Worm (Caenorhabditis elegans): ENCODE measurements around the gene B0281.1.
A peak's percentile ranks its signal among the peaks of the same experiment; 100 is the strongest.

The B0281.1 gene

DNA sequence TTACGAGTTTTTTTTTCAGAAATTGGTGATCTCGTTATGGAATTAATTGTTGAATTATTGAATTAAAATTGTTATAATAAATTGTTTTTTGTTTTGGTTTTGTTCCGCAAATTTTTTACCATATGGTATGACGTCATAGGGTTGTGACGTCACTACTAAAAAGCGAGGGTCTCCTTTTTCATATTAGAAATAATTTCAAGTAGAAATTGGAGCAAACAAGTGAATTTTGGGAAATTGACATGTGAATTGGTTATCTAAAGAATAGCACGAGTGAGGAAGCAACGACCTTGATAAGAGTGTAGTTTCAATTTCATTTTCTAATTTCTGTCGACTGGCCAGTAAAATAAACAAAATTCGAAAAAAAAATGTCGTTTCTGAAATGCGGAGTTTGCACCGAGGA, 22.7 kb downstream of the B0281.1 start, which contains the start of gene F43C11.7 (continued):
- no peak for TF ChIP-seq daf-8 (GFP tag; IDR thresholded peaks at IDR 0.05)
- no peak for TF ChIP-seq ceh-32 (tag; optimal IDR thresholded peaks at IDR 0.05; ENCODE audit: poor library complexity)
- no peak for TF ChIP-seq pha-4 (GFP tag; IDR thresholded peaks at IDR 0.05)
- no peak for TF ChIP-seq pha-4 (tag; optimal IDR thresholded peaks at IDR 0.05)
- TF ChIP-seq dve-1 (tag; optimal IDR thresholded peaks at IDR 0.05; ENCODE audit: insufficient read depth) = peak; percentile 56
- peak; percentile 52 for TF ChIP-seq hlh-30 (tag; optimal IDR thresholded peaks at IDR 0.05; ENCODE audit: insufficient read depth)
- TF ChIP-seq dmd-6 (GFP tag; IDR thresholded peaks at IDR 0.05) = peak; percentile 71
- peak in 1 of 2 experiments; percentile 35 for TF ChIP-seq mdl-1 (tag; optimal IDR thresholded peaks at IDR 0.05)
- TF ChIP-seq nhr-28 (tag; optimal IDR thresholded peaks at IDR 0.05) = peak; percentile 82
- no peak for TF ChIP-seq lin-1 (GFP tag; IDR thresholded peaks at IDR 0.05)
- TF ChIP-seq ceh-62 (tag; optimal IDR thresholded peaks at IDR 0.05) = no peak
- TF ChIP-seq unc-62 (GFP tag; optimal IDR thresholded peaks at IDR 0.05 in 1 of 2) = no peak
- no peak for TF ChIP-seq unc-62 (tag; optimal IDR thresholded peaks at IDR 0.05)
- TF ChIP-seq lir-3 (tag; optimal IDR thresholded peaks at IDR 0.05) = no peak

- TF ChIP-seq duxl-1 (tag; optimal IDR thresholded peaks at IDR 0.05; ENCODE audit: poor library complexity) (no peak), unc-62 (GFP tag; optimal IDR thresholded peaks at IDR 0.05 in 1 of 2) (peak in 1 of 2 experiments; percentile 19), unc-62 (tag; optimal IDR thresholded peaks at IDR 0.05) (no peak)
Observed at ce11 chrII:2336177-2336576, 23.3 kb downstream of the B0281.1 start.

- TF ChIP-seq daf-19 (GFP tag; conservative IDR thresholded peaks at IDR 0.05) (no peak), nhr-10 (tag; optimal IDR thresholded peaks at IDR 0.05) (no peak), daf-16 (GFP tag; optimal IDR thresholded peaks at IDR 0.05) (no peak), daf-16 (tag; optimal IDR thresholded peaks at IDR 0.05) (peak; percentile 17), hlh-30 (tag; optimal IDR thresholded peaks at IDR 0.05; ENCODE audit: insufficient read depth) (peak; percentile 22), daf-8 (GFP tag; IDR thresholded peaks at IDR 0.05) (no peak), hmg-1.1 (GFP tag; IDR thresholded peaks at IDR 0.05) (0 out of 2 replicates have a peak, but pooled peaks have one; percentile 23), cey-2 (tag; optimal IDR thresholded peaks at IDR 0.05; ENCODE audit: borderline replicate concordance, insufficient read depth) (no peak), tag-97 (GFP tag; IDR thresholded peaks at IDR 0.05) (no peak), spr-1 (tag; optimal IDR thresholded peaks at IDR 0.05) (no peak), zfp-3 (GFP tag; conservative IDR thresholded peaks at IDR 0.05) (no peak), R02D3.7 (tag; optimal IDR thresholded peaks at IDR 0.05) (peak; percentile 23), mes-2 (tag; optimal IDR thresholded peaks at IDR 0.05; ENCODE audit: poor library complexity, severe bottlenecking) (peak; percentile 12), saeg-2 (GFP tag; IDR thresholded peaks at IDR 0.05) (no peak), lin-39 (tag; optimal IDR thresholded peaks at IDR 0.05) (no peak), T26A8.4 (GFP tag; IDR thresholded peaks at IDR 0.05) (no peak; the same call in 1 of the 2 replicates), dve-1 (tag; optimal IDR thresholded peaks at IDR 0.05; ENCODE audit: insufficient read depth) (no peak), unc-39 (tag; optimal IDR thresholded peaks at IDR 0.05) (no peak), tra-1 (GFP tag; IDR thresholded peaks at IDR 0.05) (no peak), vab-7 (GFP tag; IDR thresholded peaks at IDR 0.05) (no peak), lsy-2 (tag; optimal IDR thresholded peaks at IDR 0.05) (peak in 1 of 2 experiments; percentile 38), aha-1 (tag) (peak; percentile 76)
Observed at ce11 chrII:2340974-2341373, 28.1 kb downstream of the B0281.1 start.

DNA sequence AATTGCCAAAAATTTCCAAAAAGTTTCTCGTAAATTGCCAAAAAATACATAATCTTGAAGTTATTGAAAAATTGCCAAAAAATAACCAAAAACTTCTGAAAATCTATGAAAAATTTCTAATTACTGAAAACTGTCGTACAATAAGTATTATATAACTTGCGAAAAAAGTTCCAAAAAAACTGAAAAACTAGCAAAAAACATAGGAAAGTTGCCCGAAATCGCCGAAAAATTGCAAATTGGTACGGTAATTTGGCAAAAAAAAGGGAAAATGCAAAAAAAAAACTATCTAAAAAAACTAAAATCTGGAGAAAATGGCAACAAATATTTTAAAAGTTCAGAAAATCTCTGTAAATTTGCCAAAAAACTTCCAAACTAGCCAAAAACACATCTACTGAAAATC, 28.6 kb downstream of the B0281.1 start, which contains the start of gene enri-1:
enri-1 (minus strand) TSS at position 101 of the 400 bp plus-strand sequence.
- TF ChIP-seq nhr-111 (GFP tag; optimal IDR thresholded peaks at IDR 0.05) (no peak), F10B5.3 (tag; optimal IDR thresholded peaks at IDR 0.05) (no peak), mep-1 (tag; optimal IDR thresholded peaks at IDR 0.05) (no peak), ceh-44 (GFP tag; IDR thresholded peaks at IDR 0.05) (no peak), lin-38 (GFP tag; IDR thresholded peaks at IDR 0.05) (no peak), gei-8 (GFP tag; optimal IDR thresholded peaks at IDR 0.05) (no peak), nhr-48 (tag; optimal IDR thresholded peaks at IDR 0.05) (no peak), dpl-1 (GFP tag; optimal IDR thresholded peaks at IDR 0.05) (no peak), unc-130 (GFP tag; optimal IDR thresholded peaks at IDR 0.05) (no peak), mdl-1 (tag; optimal IDR thresholded peaks at IDR 0.05) (no peak), F44E2.7 (GFP tag; IDR thresholded peaks at IDR 0.05) (no peak)

Data from whole organism, L4 larva.